Fruit fly (Drosophila melanogaster): ENCODE results near the gene CG4186.

CG4186 gene

dm6 chr3L:20747299-20747925, 22.0 kb upstream of the CG4186 start (continued):
- peak; percentile 20 for TF ChIP-seq CoRest (tag; optimal IDR thresholded peaks at IDR 0.05)
- peak; percentile 7 for TF ChIP-seq oc (tag; optimal IDR thresholded peaks at IDR 0.05)
- no peak for TF ChIP-seq CG10565 (GFP tag; optimal IDR thresholded peaks at IDR 0.05)
- no peak for TF ChIP-seq en (GFP tag; optimal IDR thresholded peaks at IDR 0.05)
- TF ChIP-seq grn (GFP tag; optimal IDR thresholded peaks at IDR 0.05), result no peak
- peak; percentile 42 for TF ChIP-seq CG3281 (GFP tag; optimal IDR thresholded peaks at IDR 0.05)
- TF ChIP-seq Hr3 (GFP tag; optimal IDR thresholded peaks at IDR 0.05), result no peak
- TF ChIP-seq hkb (optimal IDR thresholded peaks at IDR 0.05), result no peak
- no peak for TF ChIP-seq hkb (GFP tag; IDR thresholded peaks at IDR 0.05)
- no peak for TF ChIP-seq HHEX (GFP tag; optimal IDR thresholded peaks at IDR 0.05)
- TF ChIP-seq D19B (GFP tag; optimal IDR thresholded peaks at IDR 0.05), result no peak
- TF ChIP-seq cwo (GFP tag; optimal IDR thresholded peaks at IDR 0.05), result peak; percentile 47
- TF ChIP-seq CG6689 (GFP tag; IDR thresholded peaks at IDR 0.05), result no peak
- no peak for TF ChIP-seq Dbx (GFP tag; IDR thresholded peaks at IDR 0.05)
- peak; percentile 50 for TF ChIP-seq CG15269 (tag; optimal IDR thresholded peaks at IDR 0.05)
- no peak for TF ChIP-seq CG13624 (GFP tag; optimal IDR thresholded peaks at IDR 0.05)
- TF ChIP-seq CG3163 (GFP tag; optimal IDR thresholded peaks at IDR 0.05), result no peak
- no peak for TF ChIP-seq Vsx1 (GFP tag; optimal IDR thresholded peaks at IDR 0.05)
- no peak for TF ChIP-seq CG1602 (GFP tag; optimal IDR thresholded peaks at IDR 0.05)
- TF ChIP-seq psq (GFP tag; optimal IDR thresholded peaks at IDR 0.05), result no peak
- TF ChIP-seq CG11247 (GFP tag; IDR thresholded peaks at IDR 0.05), result 0 out of 2 replicates have a peak, but pooled peaks have one; percentile 7
- peak; percentile 55 for TF ChIP-seq CG18599 (GFP tag; optimal IDR thresholded peaks at IDR 0.05)
- TF ChIP-seq CG6254 (GFP tag; optimal IDR thresholded peaks at IDR 0.05), result no peak
- no peak for TF ChIP-seq ac (GFP tag; optimal IDR thresholded peaks at IDR 0.05)
- no peak for TF ChIP-seq h (optimal IDR thresholded peaks at IDR 0.05)
- no peak for TF ChIP-seq CG10267 (tag; optimal IDR thresholded peaks at IDR 0.05)
- no peak for TF ChIP-seq br (optimal IDR thresholded peaks at IDR 0.05)
- TF ChIP-seq Bgb (GFP tag; IDR thresholded peaks at IDR 0.05; ENCODE audit: partially characterized antibody), result no peak
- no peak for TF ChIP-seq HLH54F (GFP tag; optimal IDR thresholded peaks at IDR 0.05)
- no peak for TF ChIP-seq danr (GFP tag; IDR thresholded peaks at IDR 0.05)
- no peak for TF ChIP-seq CHES-1-like (GFP tag; optimal IDR thresholded peaks at IDR 0.05)
- no peak for TF ChIP-seq TFAM (GFP tag; optimal IDR thresholded peaks at IDR 0.05)
- TF ChIP-seq Eip74EF (GFP tag; optimal IDR thresholded peaks at IDR 0.05), result peak in 1 of 2 experiments; percentile 8
- TF ChIP-seq CG13287 (GFP tag; IDR thresholded peaks at IDR 0.05; ENCODE audit: partially characterized antibody), result no peak
- TF ChIP-seq CG2129 (GFP tag; IDR thresholded peaks at IDR 0.05; ENCODE audit: partially characterized antibody), result no peak
- no peak for TF ChIP-seq sim (GFP tag; IDR thresholded peaks at IDR 0.05)
- TF ChIP-seq Ada2b (GFP tag; IDR thresholded peaks at IDR 0.05), result no peak
- TF ChIP-seq CG18764 (GFP tag; optimal IDR thresholded peaks at IDR 0.05), result no peak
- peak; percentile 86 for TF ChIP-seq CG13894 (tag; optimal IDR thresholded peaks at IDR 0.05)
- TF ChIP-seq CG6765 (GFP tag; optimal IDR thresholded peaks at IDR 0.05), result peak; percentile 2
- no peak for TF ChIP-seq Oaz (GFP tag; IDR thresholded peaks at IDR 0.05)
- TF ChIP-seq CG7786 (GFP tag; optimal IDR thresholded peaks at IDR 0.05), result no peak
- no peak for TF ChIP-seq MTF-1 (GFP tag; optimal IDR thresholded peaks at IDR 0.05; ENCODE audit: borderline replicate concordance)
- TF ChIP-seq CG13775 (GFP tag; optimal IDR thresholded peaks at IDR 0.05), result peak; percentile 1
- TF ChIP-seq CG10321 (GFP tag; IDR thresholded peaks at IDR 0.05), result no peak
- TF ChIP-seq vvl (GFP tag; IDR thresholded peaks at IDR 0.05), result no peak
- TF ChIP-seq CG2712 (tag; optimal IDR thresholded peaks at IDR 0.05), result peak; percentile 12
- TF ChIP-seq so (GFP tag; IDR thresholded peaks at IDR 0.05), result no peak
- TF ChIP-seq dmrt99B (tag; optimal IDR thresholded peaks at IDR 0.05), result peak; percentile 57
- peak; percentile 10 for TF ChIP-seq mam (GFP tag; optimal IDR thresholded peaks at IDR 0.05)
- TF ChIP-seq CG17385 (GFP tag; optimal IDR thresholded peaks at IDR 0.05), result peak; percentile 7
